Fruit fly (Drosophila melanogaster) whole organism, embryonic: Measurements from ENCODE around the gene CG12112.

Source experiments
- Ada2b ChIP-seq: fragments of 200-800 bp; sonication (Bioruptor generic); IDR thresholded peaks from 2 replicates; pipeline ENCODE4 v1.3.6; 2022; ENCODE audit warnings: missing biosample characterization, missing genetic modification characterization
- Blimp-1 ChIP-seq: fragments of 200-800 bp; sonication (Bioruptor generic); optimal IDR thresholded peaks from 3 replicates; lab custom pipeline; 2018; ENCODE audit warnings: missing biosample characterization, missing genetic modification characterization, mild to moderate bottlenecking, moderate library complexity, missing genetic modification reagents
- C15 ChIP-seq: fragments of 200-800 bp; sonication (Bioruptor generic); IDR thresholded peaks from 3 replicates; pipeline ENCODE4 v1.3.6; 2022; ENCODE audit warnings: missing biosample characterization, missing genetic modification characterization
- CG10274 ChIP-seq: fragments of 200-800 bp; sonication (Bioruptor generic); optimal IDR thresholded peaks from 3 replicates; lab custom pipeline; 2017; ENCODE audit warnings: missing biosample characterization, mild to moderate bottlenecking, missing genetic modification characterization
- CG10431 ChIP-seq: fragments of 200-800 bp; sonication (Bioruptor generic); optimal IDR thresholded peaks from 3 replicates; lab custom pipeline; 2018; ENCODE audit warnings: missing biosample characterization, mild to moderate bottlenecking, missing genetic modification characterization
- CG11456 ChIP-seq: fragments of 200-800 bp; sonication (Bioruptor generic); IDR thresholded peaks from 3 replicates; pipeline ENCODE4 v1.3.6; 2022; ENCODE audit warnings: missing biosample characterization, missing genetic modification characterization
- CG12104 ChIP-seq: fragments of 200-800 bp; sonication (Bioruptor generic); optimal IDR thresholded peaks from 3 replicates; lab custom pipeline; 2016; ENCODE audit warnings: missing biosample characterization, missing genetic modification characterization
- CG13287 ChIP-seq: fragments of 200-800 bp; sonication (Bioruptor generic); IDR thresholded peaks from 2 replicates; pipeline ENCODE4 v1.3.6; 2022; ENCODE audit warnings: missing biosample characterization, missing genetic modification characterization; ENCODE audit not compliant: partially characterized antibody
- CG13775 ChIP-seq: fragments of 200-800 bp; sonication (Bioruptor generic); optimal IDR thresholded peaks from 3 replicates; lab custom pipeline; 2017; ENCODE audit warnings: missing biosample characterization, mild to moderate bottlenecking, missing genetic modification characterization
- CG16779 ChIP-seq: fragments of 200-800 bp; sonication (Bioruptor generic); IDR thresholded peaks from 2 replicates; pipeline ENCODE4 v1.3.6; 2022; ENCODE audit warnings: missing biosample characterization, missing genetic modification characterization
- CG17186 ChIP-seq: fragments of 200-800 bp; sonication (Bioruptor generic); optimal IDR thresholded peaks from 3 replicates; lab custom pipeline; 2017; ENCODE audit warnings: missing biosample characterization, missing genetic modification reagents, missing genetic modification characterization
- CG2120 ChIP-seq: fragments of 200-800 bp; sonication (Bioruptor generic); optimal IDR thresholded peaks from 3 replicates; lab custom pipeline; 2016; ENCODE audit warnings: missing biosample characterization, missing genetic modification characterization
- CG33557 ChIP-seq: fragments of 200-800 bp; sonication (Bioruptor generic); optimal IDR thresholded peaks from 2 replicates; lab custom pipeline; 2019; ENCODE audit warnings: missing biosample characterization, mild to moderate bottlenecking, missing genetic modification characterization, moderate library complexity
- CG34376 ChIP-seq: fragments of 200-800 bp; sonication (Bioruptor generic); optimal IDR thresholded peaks from 2 replicates; lab custom pipeline; 2018; ENCODE audit warnings: missing biosample characterization, mild to moderate bottlenecking, missing genetic modification characterization
- CG3995 ChIP-seq: fragments of 200-800 bp; sonication (Bioruptor generic); optimal IDR thresholded peaks from 3 replicates; lab custom pipeline; 2016; ENCODE audit warnings: missing biosample characterization, missing genetic modification characterization
- CG6654 ChIP-seq: fragments of 200-800 bp; sonication (Bioruptor generic); optimal IDR thresholded peaks from 2 replicates; lab custom pipeline; 2017; ENCODE audit warnings: missing biosample characterization, mild to moderate bottlenecking, missing genetic modification characterization
- CG6683 ChIP-seq: fragments of 200-800 bp; sonication (Bioruptor generic); optimal IDR thresholded peaks from 2 replicates; lab custom pipeline; 2017; ENCODE audit warnings: missing biosample characterization, mild to moderate bottlenecking, missing genetic modification characterization, missing genetic modification reagents
- Dad ChIP-seq: fragments of 200-800 bp; sonication (Bioruptor generic); optimal IDR thresholded peaks from 3 replicates; lab custom pipeline; 2016; ENCODE audit warnings: missing biosample characterization, missing genetic modification characterization
- Deaf1 ChIP-seq: fragments of 200-800 bp; optimal IDR thresholded peaks from 3 replicates; lab custom pipeline; 2019; ENCODE audit warnings: missing biosample characterization, mild to moderate bottlenecking, missing genetic modification characterization, moderate library complexity
- Doc3 ChIP-seq: fragments of 200-800 bp; sonication (Bioruptor generic); IDR thresholded peaks from 3 replicates; pipeline ENCODE4 v1.3.6; 2022; ENCODE audit warnings: missing biosample characterization, missing genetic modification characterization; ENCODE audit not compliant: partially characterized antibody
- Dp ChIP-seq: fragments of 200-800 bp; sonication (Bioruptor generic); optimal IDR thresholded peaks from 2 replicates; lab custom pipeline; 2018; ENCODE audit warnings: missing biosample characterization, mild to moderate bottlenecking, missing genetic modification characterization, moderate library complexity
- Dref ChIP-seq: fragments of 200-800 bp; sonication (Bioruptor generic); IDR thresholded peaks from 2 replicates; pipeline ENCODE4 v1.3.6; 2022; ENCODE audit warnings: missing biosample characterization, missing genetic modification characterization
- MBD-R2 ChIP-seq: fragments of 200-800 bp; sonication (Bioruptor generic); IDR thresholded peaks from 2 replicates; pipeline ENCODE4 v1.3.6; 2022; ENCODE audit warnings: missing biosample characterization, missing genetic modification characterization
- Max ChIP-seq: fragments of 200-800 bp; sonication (Bioruptor generic); optimal IDR thresholded peaks from 2 replicates; lab custom pipeline; 2016; ENCODE audit warnings: missing biosample characterization, mild to moderate bottlenecking, missing genetic modification characterization
- Meics ChIP-seq: fragments of 200-800 bp; sonication (Bioruptor generic); optimal IDR thresholded peaks from 2 replicates; lab custom pipeline; 2017; ENCODE audit warnings: missing biosample characterization, mild to moderate bottlenecking, missing genetic modification characterization
- NC2α ChIP-seq: fragments of 200-800 bp; sonication (Bioruptor generic); optimal IDR thresholded peaks from 2 replicates; lab custom pipeline; 2016; ENCODE audit warnings: missing biosample characterization, missing genetic modification characterization
- Sin3A ChIP-seq: fragments of >200 bp; optimal IDR thresholded peaks from 2 replicates; lab custom pipeline; 2018
- Sry-δ ChIP-seq: fragments of 200-800 bp; sonication (Bioruptor generic); optimal IDR thresholded peaks from 2 replicates; lab custom pipeline; 2016; ENCODE audit warnings: missing biosample characterization, missing genetic modification characterization
- amos ChIP-seq: fragments of 200-800 bp; sonication (Bioruptor generic); IDR thresholded peaks from 2 replicates; pipeline ENCODE4 v1.3.6; 2022; ENCODE audit warnings: missing biosample characterization, missing genetic modification characterization; ENCODE audit not compliant: partially characterized antibody
- ato ChIP-seq: fragments of 200-800 bp; sonication (Bioruptor generic); IDR thresholded peaks from 2 replicates; pipeline ENCODE4 v1.3.6; 2022; ENCODE audit warnings: missing biosample characterization, missing genetic modification characterization; ENCODE audit not compliant: partially characterized antibody
- bcd ChIP-seq: fragments of 200-800 bp; sonication (Bioruptor generic); optimal IDR thresholded peaks from 2 replicates; lab custom pipeline; 2017; ENCODE audit warnings: missing biosample characterization, mild to moderate bottlenecking, missing genetic modification characterization
- crp ChIP-seq, 2 experiments: fragments of 200-800 bp; sonication (Bioruptor generic); optimal IDR thresholded peaks; 2 replicates in 1 of 2; 3 replicates in 1 of 2; lab custom pipeline; 2017; ENCODE audit warnings: missing biosample characterization in 2 of 2, missing genetic modification characterization in 2 of 2, mild to moderate bottlenecking in 1 of 2, moderate library complexity in 1 of 2
- dati ChIP-seq: fragments of 200-800 bp; sonication (Bioruptor generic); IDR thresholded peaks from 2 replicates; pipeline ENCODE4 v1.3.6; 2022; ENCODE audit warnings: missing biosample characterization, missing genetic modification characterization
- emc ChIP-seq: fragments of 200-800 bp; sonication (Bioruptor generic); optimal IDR thresholded peaks from 2 replicates; lab custom pipeline; 2016; ENCODE audit warnings: missing biosample characterization, missing genetic modification characterization
- esg ChIP-seq: fragments of 200-800 bp; sonication (Bioruptor generic); conservative IDR thresholded peaks from 2 replicates; pipeline ENCODE4 v1.3.6; 2022; ENCODE audit warnings: missing biosample characterization, missing genetic modification characterization
- fd96Cb ChIP-seq: fragments of 200-800 bp; sonication (Bioruptor generic); optimal IDR thresholded peaks from 2 replicates; lab custom pipeline; 2018; ENCODE audit warnings: missing biosample characterization, mild to moderate bottlenecking, missing genetic modification characterization, moderate library complexity
- grau ChIP-seq: fragments of 200-800 bp; optimal IDR thresholded peaks from 3 replicates; lab custom pipeline; 2019; ENCODE audit warnings: missing biosample characterization, mild to moderate bottlenecking, missing genetic modification characterization, moderate library complexity
- gsb ChIP-seq: fragments of 200-800 bp; sonication (Bioruptor generic); IDR thresholded peaks from 2 replicates; pipeline ENCODE4 v1.3.6; 2022; ENCODE audit warnings: missing biosample characterization, missing genetic modification characterization
- jing ChIP-seq: fragments of 200-800 bp; sonication (Bioruptor generic); optimal IDR thresholded peaks from 2 replicates; lab custom pipeline; 2018; ENCODE audit warnings: missing biosample characterization, mild to moderate bottlenecking, missing genetic modification characterization
- knrl ChIP-seq: fragments of 200-800 bp; sonication (Bioruptor generic); IDR thresholded peaks from 3 replicates; pipeline ENCODE4 v1.3.6; 2022; ENCODE audit warnings: missing biosample characterization, missing genetic modification characterization; ENCODE audit not compliant: partially characterized antibody
- lov ChIP-seq, 2 experiments: fragments of 200-800 bp in 1 of 2; fragments of >200 bp in 1 of 2; sonication (Bioruptor generic) in 1 of 2; IDR thresholded peaks in 1 of 2; optimal IDR thresholded peaks in 1 of 2; 2 replicates in 1 of 2; 3 replicates in 1 of 2; pipeline versions ENCODE4 v1.3.6 to Lab custom; 2017 to 2022; ENCODE audit warnings: missing biosample characterization in 1 of 2, missing genetic modification characterization in 1 of 2
- mld ChIP-seq: fragments of 200-800 bp; sonication (Bioruptor generic); IDR thresholded peaks from 3 replicates; pipeline ENCODE4 v1.3.6; 2022; ENCODE audit warnings: missing biosample characterization, missing genetic modification characterization; ENCODE audit not compliant: partially characterized antibody
- nau ChIP-seq: fragments of 200-800 bp; sonication (Bioruptor generic); optimal IDR thresholded peaks from 3 replicates; lab custom pipeline; 2017; ENCODE audit warnings: missing biosample characterization, mild to moderate bottlenecking, missing genetic modification characterization, missing genetic modification reagents
- onecut ChIP-seq: fragments of 200-800 bp; sonication (Bioruptor generic); IDR thresholded peaks from 2 replicates; pipeline ENCODE4 v1.3.6; 2022; ENCODE audit warnings: missing biosample characterization, missing genetic modification characterization
- run ChIP-seq: fragments of 200-800 bp; sonication (Bioruptor generic); optimal IDR thresholded peaks from 3 replicates; lab custom pipeline; 2018; ENCODE audit warnings: missing biosample characterization, mild to moderate bottlenecking, missing genetic modification characterization
- schlank ChIP-seq: fragments of 200-800 bp; sonication (Bioruptor generic); optimal IDR thresholded peaks from 2 replicates; lab custom pipeline; 2018; ENCODE audit warnings: missing biosample characterization, mild to moderate bottlenecking, missing genetic modification characterization
- shn ChIP-seq: fragments of 200-800 bp; sonication (Bioruptor generic); optimal IDR thresholded peaks from 3 replicates; lab custom pipeline; 2016; ENCODE audit warnings: missing biosample characterization, missing genetic modification characterization
- slou ChIP-seq: fragments of 200-800 bp; sonication (Bioruptor generic); optimal IDR thresholded peaks from 3 replicates; lab custom pipeline; 2016; ENCODE audit warnings: missing biosample characterization, missing genetic modification characterization
- tgo ChIP-seq: fragments of 200-800 bp; sonication (Bioruptor generic); IDR thresholded peaks from 3 replicates; pipeline ENCODE4 v1.3.6; 2022; ENCODE audit warnings: missing biosample characterization, missing genetic modification characterization
- zfh1 ChIP-seq: fragments of 200-800 bp; sonication (Bioruptor generic); IDR thresholded peaks from 3 replicates; pipeline ENCODE4 v1.3.6; 2022; ENCODE audit warnings: missing biosample characterization, missing genetic modification characterization

CG12112 gene

DNA sequence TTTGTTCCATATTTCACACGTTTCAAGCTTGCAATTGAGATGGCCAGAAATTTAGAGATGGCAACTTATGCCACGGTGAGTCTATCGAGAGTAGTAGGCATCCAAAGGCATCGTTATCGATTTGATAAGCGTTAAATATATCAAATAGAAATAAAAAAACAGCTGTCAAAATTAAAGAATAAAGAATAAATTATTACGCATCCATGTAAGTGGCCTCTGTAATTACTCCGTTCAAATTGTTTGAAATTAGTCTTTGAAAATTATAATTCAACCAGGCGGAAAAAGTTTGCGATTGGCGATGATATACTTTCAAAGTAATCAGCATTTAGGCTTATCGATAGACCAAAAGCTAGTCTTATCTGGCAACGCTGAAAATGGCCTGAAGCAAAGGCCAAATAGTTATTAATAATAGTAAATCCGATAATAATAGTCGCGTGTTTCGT is 31.7 kb upstream of the CG12112 start, which contains the start of the genes CG12659 and Crag (continued):
- TF ChIP-seq bcd (GFP tag; lab: Kevin White, UChicago): no peak
- peak; percentile 50; the same call in 1 of the 3 replicates for TF ChIP-seq Doc3 (GFP tag; lab: Robert Waterston, UW)
- no peak for TF ChIP-seq Dad (GFP tag; lab: Kevin White, UChicago)
- peak; percentile 63 for TF ChIP-seq Dref
- TF ChIP-seq Max (GFP tag; lab: Kevin White, UChicago): no peak
- TF ChIP-seq Sry-δ: peak; percentile 86
- TF ChIP-seq slou (GFP tag; lab: Kevin White, UChicago): peak; percentile 1
- no peak for TF ChIP-seq dati (GFP tag; lab: Robert Waterston, UW)
- no peak for TF ChIP-seq jing (GFP tag; lab: Kevin White, UChicago)
- TF ChIP-seq Blimp-1 (GFP tag; lab: Kevin White, UChicago): no peak
- no peak for TF ChIP-seq onecut
- 0 out of 3 replicates have a peak, but pooled peaks have one; percentile 10 for TF ChIP-seq mld
- no peak for TF ChIP-seq CG11456 (GFP tag; lab: Robert Waterston, UW)
- TF ChIP-seq schlank (tag; lab: Kevin White, UChicago): no peak
- TF ChIP-seq shn (GFP tag; lab: Kevin White, UChicago): no peak
- TF ChIP-seq emc (GFP tag; lab: Kevin White, UChicago): no peak
- TF ChIP-seq tgo: no peak
- TF ChIP-seq Meics (GFP tag; lab: Kevin White, UChicago): no peak
- no peak for TF ChIP-seq run (tag; lab: Kevin White, UChicago)
- TF ChIP-seq nau (GFP tag; lab: Kevin White, UChicago): no peak
- TF ChIP-seq MBD-R2 (GFP tag; lab: Robert Waterston, UW): no peak
- no peak for TF ChIP-seq NC2α (GFP tag; lab: Kevin White, UChicago)
- no peak for TF ChIP-seq Ada2b (GFP tag; lab: Robert Waterston, UW)
- TF ChIP-seq Dp (GFP tag; lab: Kevin White, UChicago): peak; percentile 16
- TF ChIP-seq CG13287: peak; percentile 70
- peak; percentile 63; the same call in 2 of the 3 replicates for TF ChIP-seq knrl
- peak; percentile 59 for TF ChIP-seq amos (GFP tag; lab: Robert Waterston, UW)
- 0 out of 2 replicates have a peak, but pooled peaks have one; percentile 19 for TF ChIP-seq ato (GFP tag; lab: Robert Waterston, UW)
- TF ChIP-seq CG6654 (GFP tag; lab: Kevin White, UChicago): no peak
- no peak for TF ChIP-seq esg (GFP tag; lab: Robert Waterston, UW)
- TF ChIP-seq CG10431 (GFP tag; lab: Kevin White, UChicago): no peak
- TF ChIP-seq CG12104: no peak
- TF ChIP-seq gsb (GFP tag; lab: Robert Waterston, UW): no peak
- TF ChIP-seq CG13775: no peak
- peak; percentile 40 for TF ChIP-seq CG2120 (GFP tag; lab: Kevin White, UChicago)
- no peak for TF ChIP-seq CG3995
- peak; percentile 59 for TF ChIP-seq Sin3A (lab: Kevin White, UChicago)
- no peak for TF ChIP-seq C15 (GFP tag; lab: Robert Waterston, UW)
- TF ChIP-seq fd96Cb: no peak
- no peak for TF ChIP-seq CG10274 (GFP tag; lab: Kevin White, UChicago)
- TF ChIP-seq lov (optimal IDR thresholded peaks at IDR 0.05; lab: Kevin White, UChicago): no peak
- no peak for TF ChIP-seq lov (GFP tag; IDR thresholded peaks at IDR 0.05; lab: Robert Waterston, UW)
- TF ChIP-seq CG17186 (GFP tag; lab: Kevin White, UChicago): no peak
- no peak for TF ChIP-seq CG33557
- no peak for TF ChIP-seq CG6683
- TF ChIP-seq Deaf1: no peak
- peak; percentile 17 for TF ChIP-seq grau (tag; lab: Kevin White, UChicago)
- TF ChIP-seq CG16779 (GFP tag; lab: Robert Waterston, UW): no peak
- no peak for TF ChIP-seq CG34376
- no peak for TF ChIP-seq zfh1
- no peak for TF ChIP-seq crp (GFP tag; optimal IDR thresholded peaks at IDR 0.05; lab: Kevin White, UChicago)
